Fruit fly (Drosophila melanogaster): ENCODE data around the gene wupA.

DNA sequence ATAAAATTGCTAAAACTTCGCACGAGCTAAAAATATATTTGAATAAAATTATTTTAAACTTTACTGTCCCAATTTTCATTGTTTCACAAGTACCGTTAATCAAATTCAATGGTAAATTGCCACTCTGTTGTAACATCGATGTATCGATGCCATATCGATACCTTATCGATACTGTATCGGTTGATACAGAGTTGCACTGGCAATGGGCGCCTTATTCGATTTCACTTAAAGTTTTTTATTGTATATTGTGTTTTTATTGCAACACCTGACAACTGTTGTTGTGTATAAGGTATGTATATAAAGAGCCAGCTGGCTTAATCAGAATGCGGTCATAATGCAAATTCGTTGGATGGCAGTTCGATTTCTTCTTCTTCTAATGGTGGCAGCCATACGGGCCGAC, 21.6 kb upstream of the wupA start, which contains the start of gene CG43229:
- no peak for TF ChIP-seq grn (GFP tag; optimal IDR thresholded peaks at IDR 0.05)
- TF ChIP-seq CG3163 (GFP tag; optimal IDR thresholded peaks at IDR 0.05) = no peak
- no peak for TF ChIP-seq Neu2 (GFP tag; optimal IDR thresholded peaks at IDR 0.05; ENCODE audit: borderline replicate concordance)
